Worm (Caenorhabditis elegans) whole organism, L4/young adult: Measurements from ENCODE around the gene T15H9.4.

Experiments
- dao-5 ChIP-seq: sonication (generic microtip); optimal IDR thresholded peaks from 2 replicates; lab custom pipeline; 2016; ENCODE audit warnings: missing genotype, missing genetic modification characterization, moderate library complexity, missing compliant biosample characterization
- him-1 ChIP-seq: sonication (generic microtip); optimal IDR thresholded peaks from 2 replicates; lab custom pipeline; 2016; ENCODE audit warnings: missing genotype, missing genetic modification reagents, missing genetic modification characterization, missing compliant biosample characterization

DNA sequence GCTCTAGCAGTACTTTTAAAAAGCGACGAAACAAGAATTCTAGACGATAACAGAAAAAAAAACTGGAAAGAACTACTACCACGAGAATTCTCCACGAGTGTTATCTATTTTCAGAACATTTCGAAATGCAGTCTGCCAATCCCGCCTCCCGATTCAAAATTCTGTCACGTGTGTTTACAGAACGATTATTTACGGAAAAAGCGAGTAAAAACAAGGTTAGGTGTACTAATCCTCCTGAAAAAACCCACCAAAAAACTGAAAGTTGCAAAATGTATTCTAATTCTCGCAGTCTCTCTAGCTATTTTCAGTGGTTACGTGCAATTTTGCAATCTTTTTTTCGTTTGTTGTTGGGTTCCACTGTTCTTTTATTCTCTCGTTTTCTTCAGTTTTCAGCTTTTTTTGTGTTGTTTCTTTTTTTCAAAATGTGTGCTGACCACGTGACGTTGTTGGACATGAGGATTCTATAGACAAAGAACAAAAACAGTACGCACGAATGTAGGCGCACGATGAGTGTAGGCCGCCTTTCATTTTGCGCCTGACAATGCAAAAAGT is 5.1 kb upstream of the T15H9.4 start:
- TF ChIP-seq him-1 (tag; lab: Kevin White, UChicago) = no peak
- no peak for TF ChIP-seq dao-5
